Worm (Caenorhabditis elegans): ENCODE results near the gene F55G11.1.
A peak's percentile ranks its signal among the peaks of the same experiment; 100 is the strongest.

F55G11.1 gene

ce11 chrIV:12902430-12903110 lies 43.8 kb downstream of the F55G11.1 start, which contains the start of gene K08D8.2:
Gene K08D8.2 (plus strand): TSS chrIV:12903060.
- TF ChIP-seq dmd-6 (GFP tag; IDR thresholded peaks at IDR 0.05) (peak; percentile 35; the same call in 1 of the 2 replicates), zip-2 (tag; optimal IDR thresholded peaks at IDR 0.05) (no peak), pqm-1 (tag; optimal IDR thresholded peaks at IDR 0.05) (peak; percentile 10), hlh-11 (tag; optimal IDR thresholded peaks at IDR 0.05) (no peak)

- TF ChIP-seq dmd-6 (GFP tag; IDR thresholded peaks at IDR 0.05) (peak; percentile 81), hlh-11 (tag; optimal IDR thresholded peaks at IDR 0.05) (peak; percentile 20), pqm-1 (tag; optimal IDR thresholded peaks at IDR 0.05) (peak; percentile 18), mxl-3 (GFP tag; optimal IDR thresholded peaks at IDR 0.05) (peak; percentile 19), nhr-28 (tag; optimal IDR thresholded peaks at IDR 0.05) (peak; percentile 67), hlh-30 (tag; optimal IDR thresholded peaks at IDR 0.05; ENCODE audit: insufficient read depth) (peak; percentile 19), F10B5.3 (tag; optimal IDR thresholded peaks at IDR 0.05) (no peak), dve-1 (tag; optimal IDR thresholded peaks at IDR 0.05; ENCODE audit: insufficient read depth) (peak; percentile 3), snpc-4 (tag; optimal IDR thresholded peaks at IDR 0.05) (no peak), daf-16 (GFP tag; optimal IDR thresholded peaks at IDR 0.05) (no peak), daf-16 (tag; optimal IDR thresholded peaks at IDR 0.05) (peak; percentile 30), mdl-1 (tag; optimal IDR thresholded peaks at IDR 0.05) (peak in 1 of 2 experiments; percentile 16), nhr-77 (tag; optimal IDR thresholded peaks at IDR 0.05) (peak; percentile 33), sdz-12 (GFP tag; optimal IDR thresholded peaks at IDR 0.05) (no peak), fkh-10 (GFP tag; optimal IDR thresholded peaks at IDR 0.05) (no peak)
Measured at ce11 chrIV:12901602-12902001, 44.8 kb downstream of the F55G11.1 start.

- no peak for TF ChIP-seq Y48G9A.11 (GFP tag; IDR thresholded peaks at IDR 0.05)
- no peak for TF ChIP-seq daf-16 (GFP tag; optimal IDR thresholded peaks at IDR 0.05)
- peak; percentile 9 for TF ChIP-seq daf-16 (tag; optimal IDR thresholded peaks at IDR 0.05)
Measured at ce11 chrIV:12900267-12900666, 46.1 kb downstream of the F55G11.1 start, which contains the start of gene K08D8.10. Gene K08D8.10 (plus strand): TSS chrIV:12900567.

- TF ChIP-seq ztf-7 (tag; optimal IDR thresholded peaks at IDR 0.05) (no peak), lin-39 (tag; optimal IDR thresholded peaks at IDR 0.05) (no peak), Y105C5A.15 (GFP tag; IDR thresholded peaks at IDR 0.05) (no peak), set-16 (GFP tag; IDR thresholded peaks at IDR 0.05) (no peak), dpl-1 (GFP tag; optimal IDR thresholded peaks at IDR 0.05) (no peak), lin-15B (tag; optimal IDR thresholded peaks at IDR 0.05) (no peak), hmg-1.1 (GFP tag; IDR thresholded peaks at IDR 0.05) (no peak), Y75B8A.6 (GFP tag; IDR thresholded peaks at IDR 0.05) (no peak), R02D3.7 (tag; optimal IDR thresholded peaks at IDR 0.05) (no peak), zfp-3 (GFP tag; conservative IDR thresholded peaks at IDR 0.05) (no peak), dmd-8 (GFP tag; IDR thresholded peaks at IDR 0.05) (no peak), fkh-10 (GFP tag; optimal IDR thresholded peaks at IDR 0.05) (no peak), ztf-11 (tag; optimal IDR thresholded peaks at IDR 0.05) (no peak), T20F7.1 (GFP tag; optimal IDR thresholded peaks at IDR 0.05) (no peak), F10B5.3 (tag; optimal IDR thresholded peaks at IDR 0.05) (no peak), egl-43 (GFP tag; IDR thresholded peaks at IDR 0.05) (no peak), ceh-82 (tag; optimal IDR thresholded peaks at IDR 0.05) (no peak)
Measured at ce11 chrIV:12899392-12899791, 47.0 kb downstream of the F55G11.1 start, which contains the start of gene K08D8.9. Gene K08D8.9 (plus strand): TSS chrIV:12899692.

- TF ChIP-seq nhr-28 (tag; optimal IDR thresholded peaks at IDR 0.05) = peak; percentile 59
- no peak for TF ChIP-seq daf-16 (GFP tag; optimal IDR thresholded peaks at IDR 0.05)
- TF ChIP-seq daf-16 (tag; optimal IDR thresholded peaks at IDR 0.05) = peak; percentile 38
- TF ChIP-seq ceh-20 (GFP tag; IDR thresholded peaks at IDR 0.05) = no peak
- TF ChIP-seq Y5F2A.4 (GFP tag; optimal IDR thresholded peaks at IDR 0.05) = no peak
- TF ChIP-seq mes-2 (tag; optimal IDR thresholded peaks at IDR 0.05; ENCODE audit: poor library complexity, severe bottlenecking) = no peak
- no peak for TF ChIP-seq nhr-42 (GFP tag; IDR thresholded peaks at IDR 0.05)
- no peak for TF ChIP-seq dve-1 (tag; optimal IDR thresholded peaks at IDR 0.05; ENCODE audit: insufficient read depth)
- TF ChIP-seq F10B5.3 (tag; optimal IDR thresholded peaks at IDR 0.05) = no peak
- no peak for TF ChIP-seq rbr-2 (tag; optimal IDR thresholded peaks at IDR 0.05)
Measured at ce11 chrIV:12898823-12899222, 47.6 kb downstream of the F55G11.1 start.
